Fruit fly (Drosophila melanogaster): Measurements from ENCODE around the gene Orc5.

DNA sequence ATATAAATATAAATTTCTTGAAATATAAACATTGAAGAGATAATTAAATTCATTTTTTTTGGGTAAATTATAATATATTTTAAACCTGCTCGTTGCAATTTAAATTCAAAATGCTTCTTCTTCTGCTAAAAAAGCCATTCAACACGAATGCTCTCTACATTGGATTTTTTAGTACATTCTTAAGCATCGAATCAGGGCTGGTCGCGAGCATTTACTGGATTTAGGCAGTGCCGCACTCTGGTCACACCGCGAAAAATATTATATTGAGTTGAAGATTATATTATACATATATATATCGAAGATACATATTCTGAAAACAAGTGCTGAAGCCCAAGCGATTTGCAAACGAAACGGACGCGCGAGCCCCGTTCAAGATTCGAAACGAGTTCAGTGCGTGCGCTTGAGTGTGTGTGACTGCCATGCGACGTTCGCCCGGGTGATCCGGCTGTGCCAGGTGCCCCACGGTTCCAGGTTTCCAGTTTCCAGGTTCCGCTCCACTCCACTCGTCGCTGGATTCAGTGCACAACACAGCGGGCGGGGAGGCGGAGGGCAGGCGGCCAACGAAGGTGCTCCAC, 15.9 kb upstream of the Orc5 start, which contains the start of gene Sos:
- TF ChIP-seq ttk (optimal IDR thresholded peaks at IDR 0.05): no peak
- no peak for TF ChIP-seq insv (optimal IDR thresholded peaks at IDR 0.05)
- no peak for TF ChIP-seq psq (optimal IDR thresholded peaks at IDR 0.05)

All from Kc167 (cell line).